Worm (Caenorhabditis elegans) whole organism, midembryonic: ENCODE results near the gene dcar-1.
A peak's percentile ranks its signal among the peaks of the same experiment; 100 is the strongest.

Experiments
- flt-1 ChIP-seq: fragments of 200-800 bp; sonication (Bioruptor generic); IDR thresholded peaks from 2 replicates; pipeline ENCODE4 v1.3.6; 2022; ENCODE audit warnings: missing genetic modification characterization, missing compliant biosample characterization
- ref-1 ChIP-seq: fragments of 200-800 bp; sonication (Bioruptor generic); conservative IDR thresholded peaks from 2 replicates; pipeline ENCODE4 v1.3.6; 2022; ENCODE audit warnings: missing genetic modification reagents, missing genetic modification characterization, missing compliant biosample characterization
- ztf-23 ChIP-seq: fragments of 200-800 bp; sonication (Bioruptor generic); IDR thresholded peaks from 2 replicates; pipeline ENCODE4 v1.3.6; 2022; ENCODE audit warnings: missing genetic modification reagents, missing genetic modification characterization, missing compliant biosample characterization

DNA sequence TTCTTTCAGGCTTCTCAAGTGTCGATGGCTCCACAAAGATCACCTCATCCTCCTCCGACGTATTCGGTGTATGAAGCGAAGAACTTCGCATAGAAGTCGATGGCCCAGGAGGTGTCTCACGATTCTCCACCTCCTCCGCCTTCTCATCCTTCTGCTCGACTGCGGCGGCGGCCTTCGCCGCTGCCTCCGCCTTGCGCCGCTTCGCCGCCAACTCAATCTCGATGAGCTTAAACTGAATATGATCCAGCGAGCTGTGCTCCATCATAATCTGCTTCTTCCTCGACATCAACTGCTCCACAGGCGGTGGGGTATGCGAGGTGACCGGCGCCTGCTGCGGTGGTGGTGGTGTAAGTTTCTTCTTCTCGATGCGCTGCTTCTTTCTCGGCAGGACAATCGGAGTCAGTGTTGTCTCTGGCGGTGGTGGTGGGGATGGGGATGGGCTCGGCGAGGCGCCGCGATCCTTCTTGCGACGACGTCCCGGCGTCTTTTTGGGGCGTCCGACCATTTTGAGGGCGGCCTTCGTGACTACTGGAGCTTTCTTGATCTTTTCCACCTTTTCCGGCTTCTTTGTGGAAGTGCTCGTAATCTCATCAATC lies 33.9 kb downstream of the dcar-1 start:
- TF ChIP-seq ref-1 (GFP tag; lab: Robert Waterston, UW) = no peak
- 0 out of 2 replicates have a peak, but pooled peaks have one; percentile 48 for TF ChIP-seq ztf-23 (GFP tag; lab: Robert Waterston, UW)
- 0 out of 2 replicates have a peak, but pooled peaks have one; percentile 27 for TF ChIP-seq flt-1 (GFP tag; lab: Robert Waterston, UW)
